Worm (Caenorhabditis elegans) whole organism, late embryonic: ENCODE data around the gene F10G7.10.

Experiments
- K09A11.1 ChIP-seq: sonication (generic microtip); optimal IDR thresholded peaks from 2 replicates; lab custom pipeline; 2017; ENCODE audit warnings: antibody characterized with exemption, mild to moderate bottlenecking, missing genetic modification characterization, missing compliant biosample characterization; ENCODE audit not compliant: insufficient read depth
- ama-1 ChIP-seq: fragments of 150-350 bp; optimal IDR thresholded peaks from 2 replicates; lab custom pipeline; 2014
- ceh-30 ChIP-seq: fragments of 150-350 bp; optimal IDR thresholded peaks from 2 replicates; lab custom pipeline; 2014; ENCODE audit warnings: missing biosample characterization, missing genetic modification characterization
- fax-1 ChIP-seq: sonication (generic microtip); optimal IDR thresholded peaks from 2 replicates; lab custom pipeline; 2016; ENCODE audit warnings: missing genotype, missing genetic modification characterization, missing compliant biosample characterization
- lin-11 ChIP-seq: fragments of 200-800 bp; sonication (Bioruptor generic); optimal IDR thresholded peaks from 2 replicates; lab custom pipeline; 2018; ENCODE audit warnings: mild to moderate bottlenecking, missing genetic modification characterization, missing compliant biosample characterization
- mec-3 ChIP-seq: sonication (generic microtip); optimal IDR thresholded peaks from 2 replicates; lab custom pipeline; 2016; ENCODE audit warnings: borderline replicate concordance, missing genetic modification characterization, missing compliant biosample characterization
- odd-2 ChIP-seq: sonication (generic microtip); optimal IDR thresholded peaks from 2 replicates; lab custom pipeline; 2017; ENCODE audit warnings: antibody characterized with exemption, mild to moderate bottlenecking, missing genetic modification characterization, missing compliant biosample characterization
- pha-4 ChIP-seq: fragments of 150-350 bp; optimal IDR thresholded peaks from 2 replicates; lab custom pipeline; 2018; ENCODE audit warnings: missing biosample characterization, missing genetic modification reagents, missing genetic modification characterization
- pros-1 ChIP-seq: fragments of 150-350 bp; optimal IDR thresholded peaks from 2 replicates; lab custom pipeline; 2014; ENCODE audit warnings: missing biosample characterization, missing genetic modification reagents, missing genetic modification characterization
- ttx-3 ChIP-seq: sonication (generic microtip); optimal IDR thresholded peaks from 2 replicates; lab custom pipeline; 2016; ENCODE audit warnings: missing genetic modification reagents, missing genetic modification characterization, missing compliant biosample characterization

ce11 chrII:4756751-4757150 lies 30.7 kb upstream of the F10G7.10 start, which contains the start of gene C27D9.2:
- TF ChIP-seq lin-11 (tag; lab: Kevin White, UChicago) (no peak), ama-1 (lab: Kevin White, UChicago) (no peak), ttx-3 (tag; lab: Kevin White, UChicago) (no peak), K09A11.1 (tag; lab: Kevin White, UChicago) (no peak), pros-1 (no peak), mec-3 (tag; lab: Kevin White, UChicago) (no peak), ceh-30 (tag; lab: Kevin White, UChicago) (no peak), pha-4 (tag; lab: Kevin White, UChicago) (no peak), fax-1 (tag; lab: Kevin White, UChicago) (no peak), odd-2 (tag; lab: Kevin White, UChicago) (no peak)
